Worm (Caenorhabditis elegans) whole organism, L1 larva: Measurements from ENCODE around the gene T16G1.3.

Source experiments
- ces-1 ChIP-seq: fragments of 150-350 bp; optimal IDR thresholded peaks from 2 replicates; lab custom pipeline; 2014; ENCODE audit warnings: missing biosample characterization, missing genetic modification reagents, missing genetic modification characterization
- elt-2 ChIP-seq: sonication (generic microtip); optimal IDR thresholded peaks from 2 replicates; lab custom pipeline; 2016; ENCODE audit warnings: missing genetic modification characterization, mild to moderate bottlenecking, inconsistent platforms, missing compliant biosample characterization, missing genetic modification reagents
- fos-1 ChIP-seq: fragments of 150-350 bp; optimal IDR thresholded peaks from 2 replicates; lab custom pipeline; 2014; ENCODE audit warnings: missing biosample characterization, missing genetic modification characterization
- lin-14 ChIP-seq: fragments of 200-800 bp; sonication (Bioruptor generic); optimal IDR thresholded peaks from 2 replicates; lab custom pipeline; 2018; ENCODE audit warnings: mild to moderate bottlenecking, missing genetic modification characterization, moderate library complexity, missing compliant biosample characterization
- mdl-1 ChIP-seq, 2 experiments: fragments of 150-350 bp; optimal IDR thresholded peaks; 2 replicates each; lab custom pipeline; 2014 to 2017; ENCODE audit warnings: missing biosample characterization in 2 of 2, missing genetic modification characterization in 2 of 2, inconsistent platforms in 1 of 2
- nhr-11 ChIP-seq: fragments of 150-350 bp; optimal IDR thresholded peaks from 2 replicates; lab custom pipeline; 2014; ENCODE audit warnings: missing biosample characterization, missing genetic modification characterization
- nhr-76 ChIP-seq: sonication (generic microtip); optimal IDR thresholded peaks from 2 replicates; lab custom pipeline; 2017; ENCODE audit warnings: missing biosample characterization, missing genetic modification characterization
- snpc-4 ChIP-seq: fragments of 150-350 bp; optimal IDR thresholded peaks from 2 replicates; lab custom pipeline; 2014; ENCODE audit warnings: missing biosample characterization, missing genetic modification characterization
- unc-62 ChIP-seq: fragments of 150-350 bp; optimal IDR thresholded peaks from 2 replicates; lab custom pipeline; 2014; ENCODE audit warnings: missing biosample characterization, missing genetic modification reagents, missing genetic modification characterization

ce11 chrV:12992891-12993290 is 48.8 kb upstream of the T16G1.3 start, which contains the start of the genes F15B9.11 and dsl-7:
- TF ChIP-seq mdl-1 (tag; optimal IDR thresholded peaks at IDR 0.05; lab: Kevin White, UChicago): no peak
- no peak for TF ChIP-seq nhr-11 (tag; lab: Kevin White, UChicago)
- no peak for TF ChIP-seq nhr-76 (tag; lab: Kevin White, UChicago)
- TF ChIP-seq unc-62 (GFP tag; lab: Kevin White, UChicago): no peak
- no peak for TF ChIP-seq ces-1
- peak; percentile 60 for TF ChIP-seq lin-14
- no peak for TF ChIP-seq fos-1
- no peak for TF ChIP-seq elt-2 (tag; lab: Kevin White, UChicago)
- TF ChIP-seq snpc-4 (tag; lab: Kevin White, UChicago): no peak
